Worm (Caenorhabditis elegans): ENCODE data around the gene W01C8.5.

The W01C8.5 gene

ce11 chrX:5697208-5697607, at the start of gene W01C8.5:
TSS of gene W01C8.5 (minus strand) at chrX:5697308.
- TF ChIP-seq ztf-29 (GFP tag; IDR thresholded peaks at IDR 0.05) (no peak), cog-1 (tag; optimal IDR thresholded peaks at IDR 0.05) (no peak), ref-1 (GFP tag; conservative IDR thresholded peaks at IDR 0.05) (no peak), tab-1 (GFP tag; IDR thresholded peaks at IDR 0.05) (no peak), ztf-23 (GFP tag; IDR thresholded peaks at IDR 0.05) (no peak), klf-2 (GFP tag; conservative IDR thresholded peaks at IDR 0.05) (no peak)

DNA sequence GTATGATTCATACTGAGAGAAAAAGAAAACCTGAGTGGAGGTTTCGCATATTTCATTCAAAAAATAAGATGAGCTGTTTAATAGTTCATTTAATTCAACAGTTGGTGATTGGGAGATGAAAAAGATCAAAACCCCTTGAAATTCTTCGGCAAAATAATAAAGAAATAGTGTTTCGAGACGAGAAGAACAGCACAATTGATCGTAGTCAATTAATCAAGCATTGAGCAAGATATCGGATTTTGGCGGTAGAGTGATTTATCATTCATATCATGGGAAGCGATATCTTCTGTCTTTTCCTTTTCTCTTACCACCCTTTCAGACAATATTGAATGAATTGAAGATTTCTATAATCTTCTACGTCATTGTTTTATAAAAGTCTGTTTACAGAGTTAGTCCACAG, 49.6 kb upstream of the W01C8.5 start:
- TF ChIP-seq tab-1 (GFP tag; IDR thresholded peaks at IDR 0.05), result no peak

ce11 chrX:5743209-5743608, 46.1 kb upstream of the W01C8.5 start, which contains the start of gene gnrr-4:
TSS of gene gnrr-4 (minus strand) at chrX:5743309.
- TF ChIP-seq ref-1 (GFP tag; conservative IDR thresholded peaks at IDR 0.05) (no peak), med-1 (GFP tag; optimal IDR thresholded peaks at IDR 0.05; ENCODE audit: insufficient read depth) (no peak), ztf-29 (GFP tag; IDR thresholded peaks at IDR 0.05) (no peak), flt-1 (GFP tag; IDR thresholded peaks at IDR 0.05) (no peak), cog-1 (tag; optimal IDR thresholded peaks at IDR 0.05) (no peak), ztf-23 (GFP tag; IDR thresholded peaks at IDR 0.05) (no peak), tab-1 (GFP tag; IDR thresholded peaks at IDR 0.05) (no peak), klf-2 (GFP tag; conservative IDR thresholded peaks at IDR 0.05) (no peak), T22C8.4 (GFP tag; IDR thresholded peaks at IDR 0.05) (no peak)

DNA sequence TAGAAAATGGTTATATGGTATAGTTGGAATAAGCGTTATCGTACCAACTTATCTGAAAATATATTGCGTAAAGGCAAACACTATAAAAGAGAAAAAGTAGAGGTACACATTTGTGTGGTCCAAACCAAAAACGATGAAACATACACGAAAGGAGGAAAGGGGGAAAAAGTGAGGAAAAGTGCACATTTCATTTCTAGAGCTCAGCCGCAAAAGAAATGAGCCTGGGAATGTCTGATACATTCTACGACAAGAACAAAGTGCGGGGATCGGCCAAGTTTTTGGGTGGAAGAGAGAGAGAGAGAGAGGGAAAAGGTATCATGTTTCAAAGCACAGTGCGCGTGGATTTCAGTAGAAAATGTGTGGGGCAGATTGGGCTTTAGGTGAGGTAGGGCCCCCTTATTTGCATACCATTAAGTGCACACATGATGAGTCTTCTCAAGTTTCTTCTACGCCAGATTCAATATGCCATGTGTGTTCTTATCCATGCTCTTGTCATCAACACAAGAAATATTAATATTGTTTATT, 36.7 kb upstream of the W01C8.5 start, which contains the start of gene rgs-6:
TSS of gene rgs-6 (minus strand) at position 51 of the 525 bp plus-strand sequence.
- no peak for TF ChIP-seq klf-2 (GFP tag; conservative IDR thresholded peaks at IDR 0.05)
- no peak for TF ChIP-seq tab-1 (GFP tag; IDR thresholded peaks at IDR 0.05)
- no peak for TF ChIP-seq flt-1 (GFP tag; IDR thresholded peaks at IDR 0.05)
- no peak for TF ChIP-seq ref-1 (GFP tag; conservative IDR thresholded peaks at IDR 0.05)
- TF ChIP-seq cog-1 (tag; optimal IDR thresholded peaks at IDR 0.05), result no peak
- no peak for TF ChIP-seq ztf-29 (GFP tag; IDR thresholded peaks at IDR 0.05)
- no peak for TF ChIP-seq med-1 (GFP tag; optimal IDR thresholded peaks at IDR 0.05; ENCODE audit: insufficient read depth)
- no peak for TF ChIP-seq T22C8.4 (GFP tag; IDR thresholded peaks at IDR 0.05)
- no peak for TF ChIP-seq ztf-23 (GFP tag; IDR thresholded peaks at IDR 0.05)

ce11 chrX:5728956-5729467, 31.9 kb upstream of the W01C8.5 start:
- no peak for TF ChIP-seq med-1 (GFP tag; optimal IDR thresholded peaks at IDR 0.05; ENCODE audit: insufficient read depth)
- 0 out of 2 replicates have a peak, but pooled peaks have one; percentile 54 for TF ChIP-seq ztf-23 (GFP tag; IDR thresholded peaks at IDR 0.05)

- TF ChIP-seq flt-1 (GFP tag; IDR thresholded peaks at IDR 0.05), result no peak
- TF ChIP-seq ztf-29 (GFP tag; IDR thresholded peaks at IDR 0.05), result no peak
- no peak for TF ChIP-seq cog-1 (tag; optimal IDR thresholded peaks at IDR 0.05)
Observed at ce11 chrX:5726160-5726559, 29.1 kb upstream of the W01C8.5 start.

ce11 chrX:5724544-5724943, 27.4 kb upstream of the W01C8.5 start:
- no peak for TF ChIP-seq klf-2 (GFP tag; conservative IDR thresholded peaks at IDR 0.05)
- no peak for TF ChIP-seq cog-1 (tag; optimal IDR thresholded peaks at IDR 0.05)
- TF ChIP-seq T22C8.4 (GFP tag; IDR thresholded peaks at IDR 0.05), result no peak
- TF ChIP-seq med-1 (GFP tag; optimal IDR thresholded peaks at IDR 0.05; ENCODE audit: insufficient read depth), result no peak
- no peak for TF ChIP-seq tab-1 (GFP tag; IDR thresholded peaks at IDR 0.05)
- TF ChIP-seq ztf-29 (GFP tag; IDR thresholded peaks at IDR 0.05), result no peak
- no peak for TF ChIP-seq flt-1 (GFP tag; IDR thresholded peaks at IDR 0.05)
- no peak for TF ChIP-seq ref-1 (GFP tag; conservative IDR thresholded peaks at IDR 0.05)
- TF ChIP-seq ztf-23 (GFP tag; IDR thresholded peaks at IDR 0.05), result no peak

ce11 chrX:5723758-5724157, 26.6 kb upstream of the W01C8.5 start:
- no peak for TF ChIP-seq ztf-23 (GFP tag; IDR thresholded peaks at IDR 0.05)
- no peak for TF ChIP-seq T22C8.4 (GFP tag; IDR thresholded peaks at IDR 0.05)
- no peak for TF ChIP-seq med-1 (GFP tag; optimal IDR thresholded peaks at IDR 0.05; ENCODE audit: insufficient read depth)
- TF ChIP-seq tab-1 (GFP tag; IDR thresholded peaks at IDR 0.05), result no peak
- no peak for TF ChIP-seq ztf-29 (GFP tag; IDR thresholded peaks at IDR 0.05)
- TF ChIP-seq klf-2 (GFP tag; conservative IDR thresholded peaks at IDR 0.05), result no peak
- TF ChIP-seq ref-1 (GFP tag; conservative IDR thresholded peaks at IDR 0.05), result no peak
- no peak for TF ChIP-seq cog-1 (tag; optimal IDR thresholded peaks at IDR 0.05)
- TF ChIP-seq flt-1 (GFP tag; IDR thresholded peaks at IDR 0.05), result no peak

- TF ChIP-seq tab-1 (GFP tag; IDR thresholded peaks at IDR 0.05) (no peak), ztf-29 (GFP tag; IDR thresholded peaks at IDR 0.05) (no peak), cog-1 (tag; optimal IDR thresholded peaks at IDR 0.05) (no peak), med-1 (GFP tag; optimal IDR thresholded peaks at IDR 0.05; ENCODE audit: insufficient read depth) (no peak), flt-1 (GFP tag; IDR thresholded peaks at IDR 0.05) (no peak), ref-1 (GFP tag; conservative IDR thresholded peaks at IDR 0.05) (no peak), ztf-23 (GFP tag; IDR thresholded peaks at IDR 0.05) (no peak), T22C8.4 (GFP tag; IDR thresholded peaks at IDR 0.05) (no peak), klf-2 (GFP tag; conservative IDR thresholded peaks at IDR 0.05) (no peak)
Observed at ce11 chrX:5720929-5721328, 23.8 kb upstream of the W01C8.5 start.

ce11 chrX:5720124-5720523, 23.0 kb upstream of the W01C8.5 start, which contains the start of gene C41G11.1:
TSS of gene C41G11.1 (minus strand) at chrX:5720224.
- TF ChIP-seq med-1 (GFP tag; optimal IDR thresholded peaks at IDR 0.05; ENCODE audit: insufficient read depth), result no peak
- no peak for TF ChIP-seq tab-1 (GFP tag; IDR thresholded peaks at IDR 0.05)
- TF ChIP-seq ztf-23 (GFP tag; IDR thresholded peaks at IDR 0.05), result no peak
- TF ChIP-seq ref-1 (GFP tag; conservative IDR thresholded peaks at IDR 0.05), result no peak
- no peak for TF ChIP-seq cog-1 (tag; optimal IDR thresholded peaks at IDR 0.05)
- no peak for TF ChIP-seq ztf-29 (GFP tag; IDR thresholded peaks at IDR 0.05)
